Fruit fly (Drosophila melanogaster): ENCODE results near the gene CG7706.

CG7706 gene

DNA sequence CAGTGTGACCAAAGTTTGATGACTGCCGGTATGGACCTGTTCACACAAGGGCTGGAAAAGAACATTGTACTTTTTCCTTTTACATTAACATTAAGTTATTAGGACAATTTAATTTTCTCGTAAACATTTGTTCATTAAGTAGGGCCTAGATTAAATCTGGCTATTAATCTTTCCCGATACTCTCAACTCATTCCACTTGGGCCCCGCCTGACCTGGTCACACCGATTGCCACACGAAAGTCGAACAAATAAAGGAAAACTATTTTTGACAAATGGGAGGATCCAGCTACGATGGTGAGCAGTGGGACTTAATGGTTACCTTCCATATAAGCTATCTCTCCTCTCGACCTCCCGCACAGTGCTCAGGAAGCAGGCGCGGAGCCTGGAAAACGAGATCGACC lies 14.1 kb upstream of the CG7706 start, which contains the start of the genes Cpsf73 and Gos28 (continued):
- no peak for TF ChIP-seq Nf-YA (GFP tag; IDR thresholded peaks at IDR 0.05)
- TF ChIP-seq sug (tag; optimal IDR thresholded peaks at IDR 0.05), result no peak
- peak; percentile 33 for TF ChIP-seq CoRest (tag; optimal IDR thresholded peaks at IDR 0.05)
- TF ChIP-seq CG10979 (tag; optimal IDR thresholded peaks at IDR 0.05), result peak; percentile 7
- TF ChIP-seq lilli (GFP tag; optimal IDR thresholded peaks at IDR 0.05), result peak; percentile 28
- no peak for TF ChIP-seq CG3726 (GFP tag; IDR thresholded peaks at IDR 0.05)
- peak; percentile 78 for TF ChIP-seq Elba2 (GFP tag; optimal IDR thresholded peaks at IDR 0.05)
- peak; percentile 41; the same call in 1 of the 2 replicates for TF ChIP-seq ranshi (GFP tag; IDR thresholded peaks at IDR 0.05)

DNA sequence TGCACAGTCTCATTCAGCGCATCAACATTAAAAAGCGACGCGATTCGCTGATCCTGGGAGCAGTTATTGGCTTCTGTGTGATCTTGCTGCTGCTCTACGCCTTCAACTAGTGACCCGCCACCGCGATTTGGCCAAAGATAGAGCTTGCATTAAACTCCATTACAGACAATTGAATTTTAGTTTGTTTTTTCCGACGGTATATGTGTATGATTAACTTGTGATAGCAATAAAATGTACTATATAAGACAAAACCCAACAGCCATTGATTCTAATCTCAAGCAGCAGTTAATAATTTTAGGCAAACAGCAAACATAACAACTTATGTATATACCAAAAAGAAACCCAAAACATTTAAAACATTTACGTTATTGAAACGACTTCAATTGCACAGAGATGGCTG lies 12.6 kb upstream of the CG7706 start, which contains the start of gene CG31231:
TSS of gene CG31231 (plus strand) at position 301 of the 400 bp plus-strand sequence.
- TF ChIP-seq CG2120 (GFP tag; optimal IDR thresholded peaks at IDR 0.05), result no peak
- TF ChIP-seq Dek (tag; optimal IDR thresholded peaks at IDR 0.05), result no peak
- TF ChIP-seq CG13424 (tag; optimal IDR thresholded peaks at IDR 0.05), result no peak
- no peak for TF ChIP-seq Tbp (GFP tag; optimal IDR thresholded peaks at IDR 0.05)
- no peak for TF ChIP-seq CG17802 (tag; optimal IDR thresholded peaks at IDR 0.05)
- TF ChIP-seq inv (GFP tag; IDR thresholded peaks at IDR 0.05; ENCODE audit: partially characterized antibody), result no peak
- no peak for TF ChIP-seq CG18476 (GFP tag; optimal IDR thresholded peaks at IDR 0.05)
- TF ChIP-seq Fer2 (tag; optimal IDR thresholded peaks at IDR 0.05), result no peak
- TF ChIP-seq CG32532 (GFP tag; IDR thresholded peaks at IDR 0.05), result no peak
- TF ChIP-seq Gug (GFP tag; IDR thresholded peaks at IDR 0.05), result no peak
- no peak for TF ChIP-seq CG15073 (GFP tag; optimal IDR thresholded peaks at IDR 0.05)
- TF ChIP-seq CG7786 (GFP tag; optimal IDR thresholded peaks at IDR 0.05), result no peak
- TF ChIP-seq B-H2 (GFP tag; optimal IDR thresholded peaks at IDR 0.05), result no peak
- no peak for TF ChIP-seq CG9876 (GFP tag; optimal IDR thresholded peaks at IDR 0.05)

DNA sequence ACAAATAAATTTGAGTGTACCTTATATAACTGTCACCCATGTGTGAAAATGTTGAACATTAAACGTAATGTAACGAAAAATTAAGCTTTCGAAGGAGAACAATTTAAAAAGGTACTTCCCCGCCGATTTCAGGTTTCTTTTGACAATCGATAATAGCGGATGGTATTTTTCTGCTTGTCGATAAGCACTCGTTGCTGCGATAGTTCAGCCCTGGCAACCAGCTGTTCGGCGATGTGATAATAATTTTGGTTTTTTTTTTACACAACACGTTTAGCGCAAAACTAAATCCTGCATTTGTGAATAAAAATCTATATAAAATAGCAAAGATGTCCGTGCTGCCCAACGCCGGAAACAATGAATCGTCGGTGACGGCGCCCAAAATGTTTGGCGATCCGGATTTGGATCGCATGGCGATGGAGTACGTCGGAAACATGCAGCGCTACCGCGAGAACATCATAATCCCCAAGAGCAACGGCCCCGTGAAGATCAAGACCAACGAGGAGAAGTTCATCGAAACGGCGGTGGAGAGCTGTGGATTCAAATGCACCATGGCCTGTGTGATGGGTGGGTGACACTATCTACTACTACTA lies 9.9 kb upstream of the CG7706 start, which contains the start of gene CG31229:
TSS of gene CG31229 (plus strand) at position 194 of the 590 bp plus-strand sequence.
- TF ChIP-seq wdn (GFP tag; IDR thresholded peaks at IDR 0.05), result no peak
- TF ChIP-seq CG32767 (GFP tag; IDR thresholded peaks at IDR 0.05), result no peak
- TF ChIP-seq Doc3 (GFP tag; IDR thresholded peaks at IDR 0.05; ENCODE audit: partially characterized antibody), result 0 out of 3 replicates have a peak, but pooled peaks have one; percentile 34
- no peak for TF ChIP-seq vnd (GFP tag; IDR thresholded peaks at IDR 0.05; ENCODE audit: partially characterized antibody)
- TF ChIP-seq sens (GFP tag), result peak; percentile 72
- peak; percentile 28 for TF ChIP-seq CG9797 (GFP tag; optimal IDR thresholded peaks at IDR 0.05)
- no peak for TF ChIP-seq CG6272 (GFP tag; IDR thresholded peaks at IDR 0.05)
- TF ChIP-seq sens-2 (GFP tag; IDR thresholded peaks at IDR 0.05), result no peak
- peak; percentile 76 to 94 for TF ChIP-seq crp (GFP tag; optimal IDR thresholded peaks at IDR 0.05)
- peak; percentile 41 for TF ChIP-seq CG4617 (GFP tag; optimal IDR thresholded peaks at IDR 0.05; ENCODE audit: borderline replicate concordance)
- no peak for TF ChIP-seq Ssrp (tag; optimal IDR thresholded peaks at IDR 0.05)
- TF ChIP-seq MBD-R2 (GFP tag; IDR thresholded peaks at IDR 0.05), result peak; percentile 90
- TF ChIP-seq inv (GFP tag; IDR thresholded peaks at IDR 0.05; ENCODE audit: partially characterized antibody), result peak; percentile 24; the same call in 1 of the 2 replicates
- no peak for TF ChIP-seq CG15269 (tag; optimal IDR thresholded peaks at IDR 0.05)
- peak; percentile 63 for TF ChIP-seq kah (GFP tag; optimal IDR thresholded peaks at IDR 0.05)
- TF ChIP-seq gfzf (GFP tag; optimal IDR thresholded peaks at IDR 0.05), result peak; percentile 47
- peak; percentile 89 for TF ChIP-seq sqz (GFP tag; optimal IDR thresholded peaks at IDR 0.05)
- peak; percentile 5 for TF ChIP-seq Myb (GFP tag; optimal IDR thresholded peaks at IDR 0.05)
- TF ChIP-seq cwo (GFP tag; optimal IDR thresholded peaks at IDR 0.05), result no peak
- TF ChIP-seq CG10267 (tag; optimal IDR thresholded peaks at IDR 0.05), result peak; percentile 8
- TF ChIP-seq CG13287 (GFP tag; IDR thresholded peaks at IDR 0.05; ENCODE audit: partially characterized antibody), result peak; percentile 77
- TF ChIP-seq sd (tag; optimal IDR thresholded peaks at IDR 0.05), result no peak
- TF ChIP-seq bbx (GFP tag; IDR thresholded peaks at IDR 0.05; ENCODE audit: partially characterized antibody), result peak; percentile 27; the same call in 1 of the 2 replicates
- peak; percentile 64 for TF ChIP-seq Scr (GFP tag; IDR thresholded peaks at IDR 0.05; ENCODE audit: partially characterized antibody)
- TF ChIP-seq CG17829 (tag; optimal IDR thresholded peaks at IDR 0.05), result no peak
- TF ChIP-seq hb (GFP tag; IDR thresholded peaks at IDR 0.05; ENCODE audit: partially characterized antibody), result 0 out of 3 replicates have a peak, but pooled peaks have one; percentile 37
- TF ChIP-seq CG3726 (GFP tag; IDR thresholded peaks at IDR 0.05), result no peak
